Worm (Caenorhabditis elegans) whole organism, early embryonic: ENCODE results near the gene K02H11.4.

Experiments
- F13C5.2 ChIP-seq: sonication (generic microtip); optimal IDR thresholded peaks from 2 replicates; lab custom pipeline; 2017; ENCODE audit warnings: mild to moderate bottlenecking, missing genetic modification characterization, inconsistent platforms, missing compliant biosample characterization
- aly-1 ChIP-seq: sonication (generic microtip); optimal IDR thresholded peaks from 2 replicates; lab custom pipeline; 2016; ENCODE audit warnings: missing genetic modification characterization, missing compliant biosample characterization
- ama-1 ChIP-seq: fragments of 150-350 bp; optimal IDR thresholded peaks from 2 replicates; lab custom pipeline; 2014
- ceh-13 ChIP-seq: fragments of 200-800 bp; sonication (Bioruptor generic); optimal IDR thresholded peaks from 2 replicates; lab custom pipeline; 2018; ENCODE audit warnings: mild to moderate bottlenecking, missing genetic modification characterization, missing compliant biosample characterization
- ceh-36 ChIP-seq: sonication (generic microtip); optimal IDR thresholded peaks from 2 replicates; lab custom pipeline; 2016; ENCODE audit warnings: missing genetic modification characterization, inconsistent platforms, missing compliant biosample characterization
- ets-7 ChIP-seq: sonication (generic microtip); optimal IDR thresholded peaks from 2 replicates; lab custom pipeline; 2016; ENCODE audit warnings: missing genotype, missing genetic modification characterization, missing compliant biosample characterization
- flt-1 ChIP-seq: fragments of 200-800 bp; sonication (Bioruptor generic); IDR thresholded peaks from 2 replicates; pipeline ENCODE4 v1.3.6; 2022; ENCODE audit warnings: missing genetic modification characterization, missing compliant biosample characterization
- hmbx-1 ChIP-seq: sonication (generic microtip); optimal IDR thresholded peaks from 2 replicates; lab custom pipeline; 2016; ENCODE audit warnings: mild to moderate bottlenecking, missing genetic modification characterization, missing compliant biosample characterization
- hmg-4 ChIP-seq: fragments of 200-800 bp; sonication (Bioruptor generic); optimal IDR thresholded peaks from 2 replicates; lab custom pipeline; 2018; ENCODE audit warnings: mild to moderate bottlenecking, missing genetic modification characterization, missing compliant biosample characterization
- hnd-1 ChIP-seq: sonication (generic microtip); optimal IDR thresholded peaks from 2 replicates; lab custom pipeline; 2016; ENCODE audit warnings: missing genetic modification characterization, missing compliant biosample characterization
- pes-1 ChIP-seq: fragments of 200-800 bp; sonication (Bioruptor generic); IDR thresholded peaks from 2 replicates; pipeline ENCODE4 v1.3.6; 2022; ENCODE audit warnings: missing genetic modification reagents, missing genetic modification characterization, missing compliant biosample characterization
- scrt-1 ChIP-seq: fragments of 200-800 bp; sonication (Bioruptor generic); IDR thresholded peaks from 2 replicates; pipeline ENCODE4 v1.3.6; 2022; ENCODE audit warnings: missing genetic modification characterization, missing compliant biosample characterization
- tbx-37 ChIP-seq: fragments of 200-800 bp; sonication (Bioruptor generic); conservative IDR thresholded peaks from 2 replicates; pipeline ENCODE4 v1.3.6; 2022; ENCODE audit warnings: missing genetic modification reagents, missing genetic modification characterization, missing compliant biosample characterization
- tra-4 ChIP-seq: sonication (generic microtip); optimal IDR thresholded peaks from 2 replicates; lab custom pipeline; 2017; ENCODE audit warnings: missing genetic modification characterization, missing compliant biosample characterization

DNA sequence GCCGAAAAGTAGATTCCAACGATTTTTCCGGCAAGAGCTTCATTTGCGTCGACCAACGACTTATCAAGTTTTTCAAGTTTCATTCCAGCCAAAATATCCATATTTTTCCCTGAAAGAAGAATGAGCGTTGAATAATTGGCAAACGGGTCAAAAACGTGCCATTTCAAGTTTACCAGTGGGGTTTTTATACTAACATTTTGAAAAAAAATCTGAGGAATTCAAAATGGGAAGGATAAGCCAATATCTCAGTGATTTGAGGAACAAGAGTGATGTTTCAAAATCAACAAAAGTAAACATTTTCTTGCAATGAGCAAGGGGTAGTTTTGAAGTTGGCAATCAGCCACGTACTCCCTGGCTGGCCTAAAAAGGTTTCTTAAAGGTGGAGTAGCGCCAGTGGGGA is 3.3 kb upstream of the K02H11.4 start, which contains the start of gene trx-5:
- no peak for TF ChIP-seq hmg-4 (GFP tag; lab: Kevin White, UChicago)
- no peak for TF ChIP-seq ama-1
- TF ChIP-seq tbx-37 (GFP tag; lab: Robert Waterston, UW): no peak
- TF ChIP-seq ets-7: no peak
- no peak for TF ChIP-seq F13C5.2 (tag; lab: Kevin White, UChicago)
- TF ChIP-seq flt-1 (GFP tag; lab: Robert Waterston, UW): no peak
- TF ChIP-seq hmbx-1 (tag; lab: Kevin White, UChicago): no peak
- no peak for TF ChIP-seq tra-4 (tag; lab: Kevin White, UChicago)
- TF ChIP-seq aly-1 (tag; lab: Kevin White, UChicago): no peak
- no peak for TF ChIP-seq hnd-1 (tag; lab: Kevin White, UChicago)
- no peak for TF ChIP-seq scrt-1 (GFP tag; lab: Robert Waterston, UW)
- TF ChIP-seq ceh-36 (tag; lab: Kevin White, UChicago): no peak
- TF ChIP-seq pes-1: no peak
- TF ChIP-seq ceh-13 (GFP tag; lab: Kevin White, UChicago): no peak
